Worm (Caenorhabditis elegans) whole organism, mixed stage, embryonic: ENCODE measurements around the gene srr-8.

ENCODE experiments used
- M03D4.4 ChIP-seq: sonication (generic microtip); optimal IDR thresholded peaks from 2 replicates; lab custom pipeline; 2017; ENCODE audit warnings: mild to moderate bottlenecking, missing genetic modification characterization, missing compliant biosample characterization
- bed-3 ChIP-seq: fragments of 200-800 bp; sonication (Bioruptor generic); optimal IDR thresholded peaks from 3 replicates; lab custom pipeline; 2018; ENCODE audit warnings: mild to moderate bottlenecking, missing genetic modification characterization, moderate library complexity, missing compliant biosample characterization
- blmp-1 ChIP-seq: fragments of 150-350 bp; optimal IDR thresholded peaks from 2 replicates; lab custom pipeline; 2014; ENCODE audit warnings: missing biosample characterization, missing genetic modification characterization
- ceh-39 ChIP-seq: fragments of 150-350 bp; optimal IDR thresholded peaks from 2 replicates; lab custom pipeline; 2014; ENCODE audit warnings: missing biosample characterization, missing genetic modification characterization
- ceh-43 ChIP-seq: fragments of 200-800 bp; sonication (Bioruptor generic); optimal IDR thresholded peaks from 2 replicates; lab custom pipeline; 2018; ENCODE audit warnings: mild to moderate bottlenecking, missing genetic modification characterization, moderate library complexity, missing compliant biosample characterization
- ceh-83 ChIP-seq: fragments of 200-800 bp; sonication (Bioruptor generic); optimal IDR thresholded peaks from 2 replicates; lab custom pipeline; 2018; ENCODE audit warnings: mild to moderate bottlenecking, missing genetic modification characterization, missing compliant biosample characterization
- ces-1 ChIP-seq: fragments of 150-350 bp; optimal IDR thresholded peaks from 2 replicates; lab custom pipeline; 2014; ENCODE audit warnings: missing biosample characterization, missing genetic modification reagents, missing genetic modification characterization
- cnd-1 ChIP-seq: fragments of 200-800 bp; sonication (Bioruptor generic); optimal IDR thresholded peaks from 2 replicates; lab custom pipeline; 2018; ENCODE audit warnings: mild to moderate bottlenecking, missing genetic modification characterization, missing compliant biosample characterization
- drap-1 ChIP-seq: fragments of 200-800 bp; sonication (Bioruptor generic); optimal IDR thresholded peaks from 3 replicates; lab custom pipeline; 2018; ENCODE audit warnings: mild to moderate bottlenecking, missing genetic modification characterization, missing compliant biosample characterization
- elt-1 ChIP-seq: sonication (generic microtip); optimal IDR thresholded peaks from 2 replicates; lab custom pipeline; 2017; ENCODE audit warnings: missing genetic modification characterization, mild to moderate bottlenecking, missing compliant biosample characterization, antibody characterized with exemption, moderate library complexity, borderline replicate concordance; ENCODE audit not compliant: insufficient read depth
- elt-3 ChIP-seq: fragments of 150-350 bp; optimal IDR thresholded peaks from 2 replicates; lab custom pipeline; 2014; ENCODE audit warnings: missing biosample characterization, missing genetic modification characterization
- flh-1 ChIP-seq: fragments of 200-800 bp; sonication (Bioruptor generic); optimal IDR thresholded peaks from 2 replicates; lab custom pipeline; 2018; ENCODE audit warnings: mild to moderate bottlenecking, missing genetic modification characterization, moderate library complexity, missing compliant biosample characterization
- ham-2 ChIP-seq: fragments of 200-800 bp; sonication (Bioruptor generic); optimal IDR thresholded peaks from 2 replicates; lab custom pipeline; 2018; ENCODE audit warnings: mild to moderate bottlenecking, missing genetic modification characterization, missing compliant biosample characterization
- hlh-1 ChIP-seq: fragments of 150-350 bp; optimal IDR thresholded peaks from 2 replicates; lab custom pipeline; 2014; ENCODE audit warnings: missing biosample characterization, missing genetic modification reagents, missing genetic modification characterization
- lin-13 ChIP-seq: fragments of 150-350 bp; optimal IDR thresholded peaks from 2 replicates; lab custom pipeline; 2014; ENCODE audit warnings: missing biosample characterization, missing genetic modification characterization
- lin-32 ChIP-seq: fragments of 200-800 bp; sonication (Bioruptor generic); optimal IDR thresholded peaks from 2 replicates; lab custom pipeline; 2018; ENCODE audit warnings: mild to moderate bottlenecking, missing genetic modification characterization, missing compliant biosample characterization
- lsy-2 ChIP-seq: fragments of 150-350 bp; optimal IDR thresholded peaks from 2 replicates; lab custom pipeline; 2014; ENCODE audit warnings: missing biosample characterization, missing genetic modification characterization
- mab-5 ChIP-seq: fragments of 150-350 bp; optimal IDR thresholded peaks from 2 replicates; lab custom pipeline; 2014; ENCODE audit warnings: missing biosample characterization, missing genetic modification characterization
- mep-1 ChIP-seq: fragments of 150-350 bp; optimal IDR thresholded peaks from 2 replicates; lab custom pipeline; 2017; ENCODE audit warnings: missing biosample characterization, missing genetic modification reagents, missing genetic modification characterization, inconsistent platforms
- mls-2 ChIP-seq: sonication (generic microtip); optimal IDR thresholded peaks from 2 replicates; lab custom pipeline; 2016; ENCODE audit warnings: mild to moderate bottlenecking, missing genetic modification characterization, moderate library complexity, missing compliant biosample characterization
- nhr-12 ChIP-seq: fragments of 150-350 bp; optimal IDR thresholded peaks from 2 replicates; lab custom pipeline; 2014; ENCODE audit warnings: missing biosample characterization, missing genetic modification characterization
- nhr-2 ChIP-seq: fragments of 150-350 bp; optimal IDR thresholded peaks from 2 replicates; lab custom pipeline; 2014; ENCODE audit warnings: missing biosample characterization, missing genetic modification characterization
- nhr-237 ChIP-seq: fragments of 150-350 bp; optimal IDR thresholded peaks from 2 replicates; lab custom pipeline; 2014; ENCODE audit warnings: missing biosample characterization, missing genetic modification characterization
- nhr-28 ChIP-seq: fragments of 150-350 bp; optimal IDR thresholded peaks from 2 replicates; lab custom pipeline; 2014; ENCODE audit warnings: missing biosample characterization, missing genetic modification characterization
- nhr-76 ChIP-seq: sonication (generic microtip); optimal IDR thresholded peaks from 2 replicates; lab custom pipeline; 2017; ENCODE audit warnings: missing biosample characterization, missing genetic modification characterization
- pha-4 ChIP-seq: fragments of 150-350 bp; optimal IDR thresholded peaks from 2 replicates; lab custom pipeline; 2018; ENCODE audit warnings: missing biosample characterization, missing genetic modification reagents, missing genetic modification characterization
- sem-2 ChIP-seq: fragments of 200-800 bp; sonication (Bioruptor generic); optimal IDR thresholded peaks from 2 replicates; lab custom pipeline; 2018; ENCODE audit warnings: mild to moderate bottlenecking, missing genetic modification characterization, missing compliant biosample characterization
- snpc-4 ChIP-seq: fragments of 150-350 bp; optimal IDR thresholded peaks from 2 replicates; lab custom pipeline; 2014; ENCODE audit warnings: missing biosample characterization, missing genetic modification characterization
- sptf-1 ChIP-seq: sonication (generic microtip); optimal IDR thresholded peaks from 2 replicates; lab custom pipeline; 2017; ENCODE audit warnings: mild to moderate bottlenecking, missing genetic modification characterization, moderate library complexity, missing compliant biosample characterization
- tbx-8 ChIP-seq: fragments of 200-800 bp; sonication (Bioruptor generic); optimal IDR thresholded peaks from 2 replicates; lab custom pipeline; 2018; ENCODE audit warnings: mild to moderate bottlenecking, missing genetic modification characterization, moderate library complexity, missing compliant biosample characterization
- unc-120 ChIP-seq: sonication (generic microtip); optimal IDR thresholded peaks from 2 replicates; lab custom pipeline; 2017; ENCODE audit warnings: missing genetic modification characterization, missing compliant biosample characterization; ENCODE audit not compliant: poor library complexity, severe bottlenecking
- unc-39 ChIP-seq: fragments of 150-350 bp; optimal IDR thresholded peaks from 2 replicates; lab custom pipeline; 2014; ENCODE audit warnings: missing biosample characterization, missing genetic modification characterization
- unc-62 ChIP-seq: fragments of 150-350 bp; optimal IDR thresholded peaks from 2 replicates; lab custom pipeline; 2014; ENCODE audit warnings: missing biosample characterization, missing genetic modification reagents, missing genetic modification characterization
- zip-8 ChIP-seq: fragments of 150-350 bp; optimal IDR thresholded peaks from 2 replicates; lab custom pipeline; 2014; ENCODE audit warnings: missing biosample characterization, missing genetic modification characterization
- ztf-11 ChIP-seq: fragments of 150-350 bp; optimal IDR thresholded peaks from 2 replicates; lab custom pipeline; 2014; ENCODE audit warnings: missing biosample characterization, missing genetic modification characterization

The srr-8 gene

DNA sequence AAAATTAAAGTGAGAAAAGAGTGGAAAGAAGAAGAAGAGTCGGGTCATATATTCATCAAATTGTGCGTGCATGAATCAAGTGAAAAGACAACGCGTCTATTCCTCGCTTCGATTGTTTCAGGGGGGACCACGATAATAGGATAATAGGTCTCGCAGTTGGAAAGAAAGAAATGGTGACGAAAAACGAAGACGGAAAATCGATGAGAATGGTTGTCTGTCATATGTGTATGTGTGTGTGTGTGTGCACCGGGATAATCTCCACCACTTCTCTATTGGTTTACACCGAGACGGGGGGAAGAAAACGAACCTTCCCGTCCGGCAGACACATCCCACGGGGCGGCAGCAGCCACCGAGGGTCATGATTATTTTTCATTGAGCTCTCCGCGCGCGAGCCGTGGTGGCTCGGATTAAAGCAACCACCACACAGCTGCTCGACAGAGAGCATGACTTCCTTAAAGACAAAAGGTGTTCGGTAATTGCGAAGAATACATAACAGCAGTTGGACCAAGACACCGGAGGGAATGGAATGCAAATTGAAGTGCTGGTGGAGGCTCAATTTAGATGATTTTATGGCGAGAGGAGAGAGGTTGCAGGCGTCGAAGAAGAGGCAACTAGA, 37.4 kb upstream of the srr-8 start (continued):
- TF ChIP-seq nhr-28 (tag; lab: Kevin White, UChicago), result no peak
- TF ChIP-seq flh-1 (GFP tag; lab: Kevin White, UChicago), result no peak
- no peak for TF ChIP-seq nhr-76 (tag; lab: Kevin White, UChicago)
- TF ChIP-seq ceh-43 (GFP tag; lab: Kevin White, UChicago), result peak; percentile 2
- peak; percentile 63 for TF ChIP-seq unc-62
- TF ChIP-seq elt-3 (tag; lab: Kevin White, UChicago), result no peak
- no peak for TF ChIP-seq unc-39 (tag; lab: Kevin White, UChicago)
- no peak for TF ChIP-seq nhr-237 (tag; lab: Kevin White, UChicago)
- no peak for TF ChIP-seq ces-1 (GFP tag; lab: Kevin White, UChicago)
- TF ChIP-seq ham-2 (GFP tag; lab: Kevin White, UChicago), result peak; percentile 53

- TF ChIP-seq ham-2 (GFP tag; lab: Kevin White, UChicago) (no peak), zip-8 (tag; lab: Kevin White, UChicago) (peak; percentile 98)
- TF ChIP-seq, all 35 proteins: peak for 1
Measured at ce11 chrV:4964671-4965420, 36.6 kb upstream of the srr-8 start.

DNA sequence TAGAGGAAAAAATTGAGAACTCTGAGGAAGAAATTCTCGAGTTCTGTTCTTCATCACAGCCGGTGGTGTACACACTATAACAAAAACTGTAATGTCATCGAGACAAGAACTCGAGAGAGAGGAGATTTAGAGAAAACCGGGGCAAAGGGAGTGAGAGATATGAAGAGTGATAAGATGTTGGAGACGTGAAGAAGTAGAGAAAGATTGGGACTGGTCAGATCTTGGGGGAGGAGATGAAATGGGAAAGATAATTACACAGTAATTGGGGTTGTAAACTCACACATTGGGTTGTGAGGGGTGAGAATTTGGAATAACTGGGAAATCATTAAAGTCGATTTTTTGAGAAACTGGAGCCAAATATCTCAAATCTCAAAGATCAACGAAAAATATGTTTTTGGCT, 35.7 kb upstream of the srr-8 start:
- peak; percentile 89 for TF ChIP-seq elt-1 (tag; lab: Kevin White, UChicago)
- no peak for TF ChIP-seq lsy-2 (tag; lab: Kevin White, UChicago)
- peak; percentile 7 for TF ChIP-seq unc-62
- TF ChIP-seq sptf-1 (tag; lab: Kevin White, UChicago), result peak; percentile 21

DNA sequence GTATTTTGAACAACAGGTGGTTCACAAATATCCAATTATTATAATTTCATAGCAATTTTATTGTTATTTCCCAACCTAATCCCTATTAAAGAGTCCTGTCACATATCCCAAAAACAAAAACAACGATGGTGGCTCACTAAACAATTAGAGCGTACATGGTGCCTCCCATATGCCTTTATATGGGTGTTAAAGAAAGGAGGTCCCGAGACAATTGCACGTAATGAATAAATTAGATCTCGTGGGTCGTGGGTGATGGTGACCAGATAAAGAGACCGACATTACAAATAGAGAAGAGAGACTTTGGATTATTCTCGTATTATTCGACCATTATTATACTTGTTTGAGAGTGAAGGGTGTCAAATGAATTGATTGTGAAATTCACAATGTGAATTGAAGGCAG, 34.2 kb upstream of the srr-8 start:
- no peak for TF ChIP-seq nhr-237 (tag; lab: Kevin White, UChicago)
- TF ChIP-seq mls-2 (tag; lab: Kevin White, UChicago), result peak; percentile 57
- peak; percentile 28 for TF ChIP-seq cnd-1 (tag; lab: Kevin White, UChicago)
- no peak for TF ChIP-seq drap-1 (GFP tag; lab: Kevin White, UChicago)
- no peak for TF ChIP-seq mep-1 (tag; lab: Kevin White, UChicago)
- TF ChIP-seq lsy-2 (tag; lab: Kevin White, UChicago), result no peak
- peak; percentile 96 for TF ChIP-seq ces-1 (GFP tag; lab: Kevin White, UChicago)
- TF ChIP-seq blmp-1 (tag; lab: Kevin White, UChicago), result no peak
- TF ChIP-seq ceh-43 (GFP tag; lab: Kevin White, UChicago), result peak; percentile 71
- no peak for TF ChIP-seq mab-5 (tag; lab: Kevin White, UChicago)
- peak; percentile 66 for TF ChIP-seq unc-39 (tag; lab: Kevin White, UChicago)
- TF ChIP-seq elt-1 (tag; lab: Kevin White, UChicago), result no peak
- no peak for TF ChIP-seq ceh-39 (tag; lab: Kevin White, UChicago)
- no peak for TF ChIP-seq ceh-83 (GFP tag; lab: Kevin White, UChicago)
- TF ChIP-seq lin-13 (tag; lab: Kevin White, UChicago), result no peak
- no peak for TF ChIP-seq sem-2 (GFP tag; lab: Kevin White, UChicago)
- TF ChIP-seq tbx-8 (GFP tag; lab: Kevin White, UChicago), result no peak
- TF ChIP-seq nhr-12 (tag; lab: Kevin White, UChicago), result no peak
- TF ChIP-seq sptf-1 (tag; lab: Kevin White, UChicago), result peak; percentile 38
- TF ChIP-seq M03D4.4, result no peak
- no peak for TF ChIP-seq ztf-11 (tag; lab: Kevin White, UChicago)
- TF ChIP-seq nhr-2 (tag; lab: Kevin White, UChicago), result peak; percentile 52
- no peak for TF ChIP-seq hlh-1 (tag; lab: Kevin White, UChicago)
- no peak for TF ChIP-seq elt-3 (tag; lab: Kevin White, UChicago)
- TF ChIP-seq snpc-4 (tag; lab: Kevin White, UChicago), result no peak
- no peak for TF ChIP-seq nhr-28 (tag; lab: Kevin White, UChicago)
- TF ChIP-seq bed-3, result no peak
- TF ChIP-seq lin-32 (GFP tag; lab: Kevin White, UChicago), result no peak
- no peak for TF ChIP-seq pha-4 (tag; lab: Kevin White, UChicago)
- TF ChIP-seq nhr-76 (tag; lab: Kevin White, UChicago), result no peak
- TF ChIP-seq ham-2 (GFP tag; lab: Kevin White, UChicago), result no peak
- TF ChIP-seq flh-1 (GFP tag; lab: Kevin White, UChicago), result no peak
- peak; percentile 9 for TF ChIP-seq unc-120 (tag; lab: Kevin White, UChicago)
- peak; percentile 20 for TF ChIP-seq unc-62
- no peak for TF ChIP-seq zip-8 (tag; lab: Kevin White, UChicago)
